Worm (Caenorhabditis elegans): Measurements from ENCODE around the gene srsx-18.

Gene srsx-18

DNA sequence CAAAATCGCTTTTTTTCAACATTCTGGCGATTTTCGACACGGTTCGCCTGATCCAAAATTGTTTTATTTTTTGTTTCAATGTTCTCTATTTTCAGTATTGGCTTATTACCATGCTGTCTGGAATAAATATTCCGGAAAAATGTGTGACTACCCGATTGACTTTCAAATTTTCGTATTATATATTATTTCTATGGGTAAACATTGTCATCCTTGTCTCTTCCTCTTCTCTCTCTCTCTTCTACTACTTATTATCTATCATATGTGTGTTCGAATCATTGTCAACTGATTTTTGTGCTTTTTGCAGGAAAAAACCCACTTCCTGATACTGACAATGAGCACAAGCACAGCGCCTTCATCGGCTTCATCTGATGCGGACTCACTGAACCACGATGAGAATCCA, 29.3 kb upstream of the srsx-18 start, which contains the start of gene C04E6.7:
C04E6.7 (plus strand) TSS at position 301 of the 400 bp plus-strand sequence.
- no peak for TF ChIP-seq elt-2 (tag; optimal IDR thresholded peaks at IDR 0.05)

DNA sequence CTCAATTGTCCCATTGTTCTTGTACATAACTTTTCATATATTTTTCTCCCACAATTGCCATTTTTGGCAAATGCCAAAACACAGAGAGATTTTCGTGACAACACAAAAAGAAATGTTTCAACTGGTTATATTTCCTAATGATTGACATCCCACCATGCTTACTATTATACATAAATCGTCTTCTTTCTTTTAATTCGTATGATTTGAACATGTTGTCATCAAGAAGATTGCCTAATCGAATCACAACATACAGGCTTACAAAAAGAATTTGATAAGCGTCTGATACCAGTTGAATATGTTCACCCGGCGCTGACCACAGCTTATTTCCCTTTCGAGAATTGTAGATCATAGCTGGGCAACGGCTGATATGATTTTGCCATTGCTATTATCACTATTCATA, 27.3 kb upstream of the srsx-18 start, which contains the start of gene grd-9:
grd-9 (plus strand) TSS at position 301 of the 400 bp plus-strand sequence.
- TF ChIP-seq ceh-34 (tag; optimal IDR thresholded peaks at IDR 0.05) (no peak), sox-2 (GFP tag; IDR thresholded peaks at IDR 0.05) (no peak), fkh-6 (tag; optimal IDR thresholded peaks at IDR 0.05) (no peak), pag-3 (tag; optimal IDR thresholded peaks at IDR 0.05; ENCODE audit: borderline replicate concordance) (no peak), ahr-1 (tag; optimal IDR thresholded peaks at IDR 0.05) (no peak), pat-9 (tag; optimal IDR thresholded peaks at IDR 0.05) (no peak), che-1 (tag; optimal IDR thresholded peaks at IDR 0.05) (no peak), dve-1 (tag; optimal IDR thresholded peaks at IDR 0.05) (no peak), hlh-15 (tag; optimal IDR thresholded peaks at IDR 0.05) (no peak), hlh-6 (tag; optimal IDR thresholded peaks at IDR 0.05) (no peak)

ce11 chrV:5899940-5900339, 22.4 kb upstream of the srsx-18 start, which contains the start of gene srd-16:
Gene srd-16 (minus strand): TSS chrV:5900040.
- TF ChIP-seq hlh-8 (tag; optimal IDR thresholded peaks at IDR 0.05) = no peak
- TF ChIP-seq fkh-10 (GFP tag; optimal IDR thresholded peaks at IDR 0.05) = no peak
- no peak for TF ChIP-seq hlh-13 (GFP tag; optimal IDR thresholded peaks at IDR 0.05)
- no peak for TF ChIP-seq ahr-1 (tag; optimal IDR thresholded peaks at IDR 0.05)
- no peak for TF ChIP-seq ets-4 (tag; optimal IDR thresholded peaks at IDR 0.05)
- TF ChIP-seq npax-4 (tag; optimal IDR thresholded peaks at IDR 0.05) = no peak
- TF ChIP-seq unc-3 (GFP tag; conservative IDR thresholded peaks at IDR 0.05) = no peak
- no peak for TF ChIP-seq unc-3 (tag; optimal IDR thresholded peaks at IDR 0.05)
- TF ChIP-seq lim-6 (tag; optimal IDR thresholded peaks at IDR 0.05) = no peak
- TF ChIP-seq unc-55 (GFP tag; optimal IDR thresholded peaks at IDR 0.05) = no peak
- TF ChIP-seq hlh-15 (tag; optimal IDR thresholded peaks at IDR 0.05) = no peak
- no peak for TF ChIP-seq fax-1 (tag; optimal IDR thresholded peaks at IDR 0.05)
- TF ChIP-seq dmd-4 (tag; optimal IDR thresholded peaks at IDR 0.05; ENCODE audit: borderline replicate concordance) = no peak
- TF ChIP-seq odd-2 (tag; optimal IDR thresholded peaks at IDR 0.05) = no peak
- no peak for TF ChIP-seq madf-2 (tag; optimal IDR thresholded peaks at IDR 0.05)
- TF ChIP-seq nhr-11 (tag; optimal IDR thresholded peaks at IDR 0.05) = no peak
- no peak for TF ChIP-seq pag-3 (tag; optimal IDR thresholded peaks at IDR 0.05; ENCODE audit: borderline replicate concordance)
- no peak for TF ChIP-seq C38D4.7 (GFP tag; optimal IDR thresholded peaks at IDR 0.05)
- TF ChIP-seq dve-1 (tag; optimal IDR thresholded peaks at IDR 0.05) = no peak
- no peak for TF ChIP-seq ceh-19 (GFP tag; optimal IDR thresholded peaks at IDR 0.05)
- no peak for TF ChIP-seq eyg-1 (tag; optimal IDR thresholded peaks at IDR 0.05)

ce11 chrV:5901833-5902232, 20.5 kb upstream of the srsx-18 start, which contains the start of gene C04E6.5:
Gene C04E6.5 (plus strand): TSS chrV:5902133.
- TF ChIP-seq nhr-11 (tag; optimal IDR thresholded peaks at IDR 0.05) (no peak), ceh-2 (tag; optimal IDR thresholded peaks at IDR 0.05) (no peak), fkh-6 (tag; optimal IDR thresholded peaks at IDR 0.05) (no peak), ahr-1 (tag; optimal IDR thresholded peaks at IDR 0.05) (no peak), gmeb-2 (tag; optimal IDR thresholded peaks at IDR 0.05) (no peak), dve-1 (tag; optimal IDR thresholded peaks at IDR 0.05) (no peak), ama-1 (optimal IDR thresholded peaks at IDR 0.05) (no peak), sdc-2 (tag; optimal IDR thresholded peaks at IDR 0.05) (no peak), Y22D7AL.16 (tag; optimal IDR thresholded peaks at IDR 0.05) (no peak), sox-2 (GFP tag; IDR thresholded peaks at IDR 0.05) (no peak), zip-5 (tag; optimal IDR thresholded peaks at IDR 0.05) (no peak), ceh-24 (tag; optimal IDR thresholded peaks at IDR 0.05) (no peak), K09A11.1 (tag; optimal IDR thresholded peaks at IDR 0.05; ENCODE audit: insufficient read depth) (no peak), pat-9 (tag; optimal IDR thresholded peaks at IDR 0.05) (no peak), tbx-7 (tag; optimal IDR thresholded peaks at IDR 0.05) (no peak), hlh-15 (tag; optimal IDR thresholded peaks at IDR 0.05) (no peak), nfya-1 (tag; optimal IDR thresholded peaks at IDR 0.05) (no peak), syd-9 (tag; optimal IDR thresholded peaks at IDR 0.05) (no peak), odd-2 (tag; optimal IDR thresholded peaks at IDR 0.05) (no peak), tbx-2 (tag; optimal IDR thresholded peaks at IDR 0.05) (no peak)
